Worm (Caenorhabditis elegans): Measurements from ENCODE around the gene T25F10.3.

DNA sequence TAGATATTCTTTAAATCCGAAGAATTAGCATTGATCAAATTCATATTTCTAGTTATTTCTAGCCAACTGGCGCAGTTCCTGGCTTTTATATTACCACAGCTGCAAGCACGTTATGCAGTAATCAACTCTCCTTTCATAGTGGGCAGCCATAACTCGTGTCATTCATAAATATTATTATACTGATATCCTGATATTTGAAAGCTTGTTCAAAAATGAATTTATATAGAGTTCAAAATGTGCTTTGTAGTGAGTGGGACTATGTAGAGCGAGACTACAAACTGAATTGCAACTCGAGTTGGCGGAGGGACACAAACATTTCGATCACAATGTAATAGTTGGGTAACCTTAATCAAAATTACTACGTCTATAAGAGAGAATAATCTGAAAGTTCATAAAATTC lies 26.8 kb downstream of the T25F10.3 start, which contains the start of gene srh-30:
- TF ChIP-seq hmbx-1 (tag; optimal IDR thresholded peaks at IDR 0.05) (no peak), ceh-36 (tag; optimal IDR thresholded peaks at IDR 0.05) (no peak), hnd-1 (tag; optimal IDR thresholded peaks at IDR 0.05) (no peak), tbx-11 (GFP tag; IDR thresholded peaks at IDR 0.05) (no peak), ama-1 (optimal IDR thresholded peaks at IDR 0.05) (no peak), B0310.2 (tag; optimal IDR thresholded peaks at IDR 0.05) (no peak), aly-1 (tag; optimal IDR thresholded peaks at IDR 0.05) (no peak), tra-4 (tag; optimal IDR thresholded peaks at IDR 0.05) (no peak), F13C5.2 (tag; optimal IDR thresholded peaks at IDR 0.05) (no peak), flt-1 (GFP tag; IDR thresholded peaks at IDR 0.05) (no peak), ceh-13 (GFP tag; optimal IDR thresholded peaks at IDR 0.05) (no peak), ets-7 (tag; optimal IDR thresholded peaks at IDR 0.05) (no peak)
